Worm (Caenorhabditis elegans) whole organism, L1 larva: ENCODE data around the gene srg-31.

Experiments used
- aha-1 ChIP-seq: fragments of 150-350 bp; optimal IDR thresholded peaks from 2 replicates; lab custom pipeline; 2014; ENCODE audit warnings: missing biosample characterization, missing genetic modification characterization
- ceh-88 ChIP-seq: fragments of 200-800 bp; sonication (Bioruptor generic); IDR thresholded peaks from 2 replicates; pipeline ENCODE4 v1.3.6; 2022; ENCODE audit warnings: missing genetic modification characterization, missing compliant biosample characterization
- ceh-90 ChIP-seq: sonication (generic microtip); optimal IDR thresholded peaks from 2 replicates; lab custom pipeline; 2016; ENCODE audit warnings: missing genetic modification characterization, missing compliant biosample characterization
- ces-1 ChIP-seq: fragments of 150-350 bp; optimal IDR thresholded peaks from 2 replicates; lab custom pipeline; 2014; ENCODE audit warnings: missing biosample characterization, missing genetic modification reagents, missing genetic modification characterization
- dsc-1 ChIP-seq: sonication (generic microtip); optimal IDR thresholded peaks from 2 replicates; lab custom pipeline; 2016; ENCODE audit warnings: mild to moderate bottlenecking, missing genetic modification characterization, missing compliant biosample characterization
- efl-1 ChIP-seq, 4 experiments: fragments of 150-350 bp; optimal IDR thresholded peaks in 3 of 4; peaks in 1 of 4; 1 replicate in 1 of 4; 2 replicates in 3 of 4; lab custom pipeline; 2014; ENCODE audit warnings: missing biosample characterization in 2 of 4, missing genetic modification characterization in 2 of 4, missing genetic modification reagents in 2 of 4
- egl-13 ChIP-seq: sonication (generic microtip); optimal IDR thresholded peaks from 2 replicates; lab custom pipeline; 2016; ENCODE audit warnings: missing genotype, missing genetic modification reagents, missing genetic modification characterization, missing compliant biosample characterization
- egl-27 ChIP-seq, 2 experiments: fragments of 150-350 bp in 1 of 2; sonication (generic microtip); optimal IDR thresholded peaks; 3 replicates each; lab custom pipeline; 2017 to 2018; ENCODE audit warnings: missing biosample characterization in 2 of 2, missing genetic modification characterization in 2 of 2, missing genetic modification reagents in 2 of 2
- elt-2 ChIP-seq: sonication (generic microtip); optimal IDR thresholded peaks from 2 replicates; lab custom pipeline; 2016; ENCODE audit warnings: missing genetic modification characterization, mild to moderate bottlenecking, inconsistent platforms, missing compliant biosample characterization, missing genetic modification reagents
- elt-3 ChIP-seq, 6 experiments: fragments of 150-350 bp in 1 of 6; sonication (generic microtip); optimal IDR thresholded peaks; 2 replicates each; lab custom pipeline; 2017 to 2018; ENCODE audit warnings: missing biosample characterization in 6 of 6, missing genetic modification characterization in 6 of 6, inconsistent platforms in 1 of 6
- hlh-17 ChIP-seq: fragments of 200-800 bp; sonication (Bioruptor generic); optimal IDR thresholded peaks from 2 replicates; lab custom pipeline; 2018; ENCODE audit warnings: missing genetic modification characterization, mild to moderate bottlenecking, missing compliant biosample characterization, moderate library complexity, borderline replicate concordance
- hpl-2 ChIP-seq: fragments of 150-350 bp; optimal IDR thresholded peaks from 2 replicates; lab custom pipeline; 2014; ENCODE audit warnings: missing biosample characterization, missing genetic modification reagents, missing genetic modification characterization
- irx-1 ChIP-seq: sonication (generic microtip); optimal IDR thresholded peaks from 2 replicates; lab custom pipeline; 2016; ENCODE audit warnings: missing genetic modification characterization, missing compliant biosample characterization
- isw-1 ChIP-seq: fragments of 200-800 bp; sonication (Bioruptor generic); IDR thresholded peaks from 2 replicates; pipeline ENCODE4 v1.3.6; 2022; ENCODE audit warnings: missing genetic modification characterization, missing compliant biosample characterization
- lin-39 ChIP-seq: fragments of 150-350 bp; optimal IDR thresholded peaks from 2 replicates; lab custom pipeline; 2014; ENCODE audit warnings: missing biosample characterization, missing genetic modification reagents, missing genetic modification characterization
- lir-3 ChIP-seq: sonication (generic microtip); optimal IDR thresholded peaks from 2 replicates; lab custom pipeline; 2016; ENCODE audit warnings: mild to moderate bottlenecking, missing genetic modification characterization, moderate library complexity, missing compliant biosample characterization; ENCODE audit not compliant: poor library complexity
- lsy-2 ChIP-seq, 2 experiments: fragments of 150-350 bp; optimal IDR thresholded peaks; 2 replicates each; lab custom pipeline; 2014; ENCODE audit warnings: missing biosample characterization in 2 of 2, missing genetic modification characterization in 2 of 2
- mef-2 ChIP-seq: fragments of 150-350 bp; optimal IDR thresholded peaks from 2 replicates; lab custom pipeline; 2014; ENCODE audit warnings: missing biosample characterization, missing genetic modification characterization
- mep-1 ChIP-seq: fragments of 150-350 bp; optimal IDR thresholded peaks from 2 replicates; lab custom pipeline; 2014; ENCODE audit warnings: missing biosample characterization, missing genetic modification characterization
- nhr-237 ChIP-seq: fragments of 150-350 bp; optimal IDR thresholded peaks from 2 replicates; lab custom pipeline; 2014; ENCODE audit warnings: missing biosample characterization, missing genetic modification characterization
- nhr-28 ChIP-seq: fragments of 150-350 bp; optimal IDR thresholded peaks from 2 replicates; lab custom pipeline; 2014; ENCODE audit warnings: missing biosample characterization, missing genetic modification characterization
- nhr-47 ChIP-seq: sonication (generic microtip); optimal IDR thresholded peaks from 2 replicates; lab custom pipeline; 2016; ENCODE audit warnings: mild to moderate bottlenecking, missing genetic modification characterization, moderate library complexity, missing compliant biosample characterization
- nhr-77 ChIP-seq: fragments of 150-350 bp; optimal IDR thresholded peaks from 2 replicates; lab custom pipeline; 2014; ENCODE audit warnings: missing biosample characterization, missing genetic modification characterization
- pag-3 ChIP-seq: sonication (generic microtip); optimal IDR thresholded peaks from 2 replicates; lab custom pipeline; 2017; ENCODE audit warnings: missing genetic modification characterization, mild to moderate bottlenecking, missing compliant biosample characterization, antibody characterized with exemption, borderline replicate concordance; ENCODE audit not compliant: insufficient read depth
- sup-37 ChIP-seq: fragments of 200-800 bp; sonication (Bioruptor generic); optimal IDR thresholded peaks from 2 replicates; lab custom pipeline; 2018; ENCODE audit warnings: mild to moderate bottlenecking, missing genetic modification characterization, missing compliant biosample characterization
- swsn-7 ChIP-seq: sonication (generic microtip); optimal IDR thresholded peaks from 2 replicates; lab custom pipeline; 2016; ENCODE audit warnings: missing genetic modification characterization, missing compliant biosample characterization
- tbx-2 ChIP-seq: sonication (generic microtip); optimal IDR thresholded peaks from 2 replicates; lab custom pipeline; 2016; ENCODE audit warnings: missing genetic modification characterization, missing compliant biosample characterization
- tlp-1 ChIP-seq: fragments of 150-350 bp; optimal IDR thresholded peaks from 2 replicates; lab custom pipeline; 2014; ENCODE audit warnings: missing biosample characterization, missing genetic modification characterization
- unc-62 ChIP-seq: fragments of 150-350 bp; optimal IDR thresholded peaks from 2 replicates; lab custom pipeline; 2014; ENCODE audit warnings: missing biosample characterization, missing genetic modification reagents, missing genetic modification characterization
- unc-86 ChIP-seq: sonication (generic microtip); optimal IDR thresholded peaks from 2 replicates; lab custom pipeline; 2016; ENCODE audit warnings: missing genetic modification characterization, missing compliant biosample characterization
- vab-15 ChIP-seq: sonication (generic microtip); optimal IDR thresholded peaks from 2 replicates; lab custom pipeline; 2017; ENCODE audit warnings: missing genotype, mild to moderate bottlenecking, missing genetic modification characterization, missing compliant biosample characterization
- zip-4 ChIP-seq: fragments of 200-800 bp; sonication (Bioruptor generic); optimal IDR thresholded peaks from 2 replicates; lab custom pipeline; 2018; ENCODE audit warnings: mild to moderate bottlenecking, missing genetic modification characterization, moderate library complexity, missing compliant biosample characterization
- ztf-11 ChIP-seq, 2 experiments: sonication (generic microtip); optimal IDR thresholded peaks; 2 replicates each; lab custom pipeline; 2016 to 2017; ENCODE audit warnings: missing genetic modification characterization in 2 of 2, missing biosample characterization in 1 of 2, missing compliant biosample characterization in 1 of 2
- ztf-4 ChIP-seq: fragments of 150-350 bp; optimal IDR thresholded peaks from 2 replicates; lab custom pipeline; 2014; ENCODE audit warnings: missing biosample characterization, missing genetic modification characterization

The srg-31 gene

ce11 chrV:6951306-6951705, 2.4 kb downstream of the srg-31 start, which contains the start of gene T07H8.11:
Gene T07H8.11 (minus strand): TSS chrV:6951406.
- TF ChIP-seq pag-3 (tag; lab: Kevin White, UChicago), result no peak

ce11 chrV:6949770-6950169, 3.9 kb downstream of the srg-31 start, which contains the start of gene Y57E12B.11:
Gene Y57E12B.11 (minus strand): TSS chrV:6949870.
- TF ChIP-seq nhr-77 (tag; lab: Kevin White, UChicago) (no peak), vab-15 (tag; lab: Kevin White, UChicago) (no peak), swsn-7 (tag; lab: Kevin White, UChicago) (no peak), egl-13 (tag; lab: Kevin White, UChicago) (no peak), tbx-2 (tag; lab: Kevin White, UChicago) (no peak), ztf-4 (tag; lab: Kevin White, UChicago) (no peak), nhr-28 (no peak), ces-1 (GFP tag; lab: Kevin White, UChicago) (no peak), ztf-11 (tag; optimal IDR thresholded peaks at IDR 0.05; lab: Kevin White, UChicago) (no peak)

ce11 chrV:6948225-6948624, 5.5 kb downstream of the srg-31 start, which contains the start of gene Y57E12B.1:
Gene Y57E12B.1 (plus strand): TSS chrV:6948525.
- TF ChIP-seq lin-39 (no peak), vab-15 (tag; lab: Kevin White, UChicago) (no peak), ceh-90 (tag; lab: Kevin White, UChicago) (no peak), isw-1 (GFP tag; lab: Robert Waterston, UW) (no peak), aha-1 (tag; lab: Kevin White, UChicago) (no peak), nhr-237 (tag; lab: Kevin White, UChicago) (no peak)

ce11 chrV:6947442-6947841, 6.3 kb downstream of the srg-31 start, which contains the start of gene Y57E12B.4:
Gene Y57E12B.4 (minus strand): TSS chrV:6947542.
- no peak for TF ChIP-seq mef-2 (tag; lab: Kevin White, UChicago)
- no peak for TF ChIP-seq nhr-47
- no peak for TF ChIP-seq hlh-17
- no peak for TF ChIP-seq nhr-237 (tag; lab: Kevin White, UChicago)
- TF ChIP-seq ceh-88, result no peak
- TF ChIP-seq elt-2 (tag; lab: Kevin White, UChicago), result no peak
- no peak for TF ChIP-seq tlp-1 (tag; lab: Kevin White, UChicago)
- TF ChIP-seq dsc-1, result no peak
- TF ChIP-seq unc-62 (GFP tag; lab: Kevin White, UChicago), result no peak
- TF ChIP-seq lir-3 (tag; lab: Kevin White, UChicago), result no peak
- TF ChIP-seq sup-37 (GFP tag; lab: Kevin White, UChicago), result no peak
- no peak for TF ChIP-seq lsy-2 (tag; optimal IDR thresholded peaks at IDR 0.05; lab: Kevin White, UChicago)
- no peak for TF ChIP-seq elt-3 (tag; optimal IDR thresholded peaks at IDR 0.05; lab: Kevin White, UChicago)
- TF ChIP-seq efl-1 (optimal IDR thresholded peaks at IDR 0.05; lab: Kevin White, UChicago), result no peak
- TF ChIP-seq efl-1 (GFP tag; optimal IDR thresholded peaks at IDR 0.05 in 1 of 2; lab: Kevin White, UChicago), result no peak
- no peak for TF ChIP-seq irx-1
- no peak for TF ChIP-seq egl-27 (tag; optimal IDR thresholded peaks at IDR 0.05; lab: Kevin White, UChicago)
- TF ChIP-seq vab-15 (tag; lab: Kevin White, UChicago), result no peak
- TF ChIP-seq mep-1, result no peak
- no peak for TF ChIP-seq hpl-2 (GFP tag; lab: Kevin White, UChicago)
- TF ChIP-seq unc-86 (tag; lab: Kevin White, UChicago), result no peak
- TF ChIP-seq, all 84 proteins: peak for 0

ce11 chrV:6935878-6936277, 17.8 kb downstream of the srg-31 start, which contains the start of gene Y57E12B.10:
Gene Y57E12B.10 (minus strand): TSS chrV:6935978.
- TF ChIP-seq tlp-1 (tag; lab: Kevin White, UChicago), result no peak
- no peak for TF ChIP-seq zip-4 (GFP tag; lab: Kevin White, UChicago)
